Worm (Caenorhabditis elegans) whole organism, mixed stage, embryonic: ENCODE results near the gene Y17D7B.10.

Experiments
- M03D4.4 ChIP-seq: sonication (generic microtip); optimal IDR thresholded peaks from 2 replicates; lab custom pipeline; 2017; ENCODE audit warnings: mild to moderate bottlenecking, missing genetic modification characterization, missing compliant biosample characterization
- bed-3 ChIP-seq: fragments of 200-800 bp; sonication (Bioruptor generic); optimal IDR thresholded peaks from 3 replicates; lab custom pipeline; 2018; ENCODE audit warnings: mild to moderate bottlenecking, missing genetic modification characterization, moderate library complexity, missing compliant biosample characterization
- blmp-1 ChIP-seq: fragments of 150-350 bp; optimal IDR thresholded peaks from 2 replicates; lab custom pipeline; 2014; ENCODE audit warnings: missing biosample characterization, missing genetic modification characterization
- ceh-39 ChIP-seq: fragments of 150-350 bp; optimal IDR thresholded peaks from 2 replicates; lab custom pipeline; 2014; ENCODE audit warnings: missing biosample characterization, missing genetic modification characterization
- ceh-43 ChIP-seq: fragments of 200-800 bp; sonication (Bioruptor generic); optimal IDR thresholded peaks from 2 replicates; lab custom pipeline; 2018; ENCODE audit warnings: mild to moderate bottlenecking, missing genetic modification characterization, moderate library complexity, missing compliant biosample characterization
- ceh-83 ChIP-seq: fragments of 200-800 bp; sonication (Bioruptor generic); optimal IDR thresholded peaks from 2 replicates; lab custom pipeline; 2018; ENCODE audit warnings: mild to moderate bottlenecking, missing genetic modification characterization, missing compliant biosample characterization
- ces-1 ChIP-seq: fragments of 150-350 bp; optimal IDR thresholded peaks from 2 replicates; lab custom pipeline; 2014; ENCODE audit warnings: missing biosample characterization, missing genetic modification reagents, missing genetic modification characterization
- cnd-1 ChIP-seq: fragments of 200-800 bp; sonication (Bioruptor generic); optimal IDR thresholded peaks from 2 replicates; lab custom pipeline; 2018; ENCODE audit warnings: mild to moderate bottlenecking, missing genetic modification characterization, missing compliant biosample characterization
- drap-1 ChIP-seq: fragments of 200-800 bp; sonication (Bioruptor generic); optimal IDR thresholded peaks from 3 replicates; lab custom pipeline; 2018; ENCODE audit warnings: mild to moderate bottlenecking, missing genetic modification characterization, missing compliant biosample characterization
- elt-1 ChIP-seq: sonication (generic microtip); optimal IDR thresholded peaks from 2 replicates; lab custom pipeline; 2017; ENCODE audit warnings: missing genetic modification characterization, mild to moderate bottlenecking, missing compliant biosample characterization, antibody characterized with exemption, moderate library complexity, borderline replicate concordance; ENCODE audit not compliant: insufficient read depth
- ham-2 ChIP-seq: fragments of 200-800 bp; sonication (Bioruptor generic); optimal IDR thresholded peaks from 2 replicates; lab custom pipeline; 2018; ENCODE audit warnings: mild to moderate bottlenecking, missing genetic modification characterization, missing compliant biosample characterization
- hlh-1 ChIP-seq: fragments of 150-350 bp; optimal IDR thresholded peaks from 2 replicates; lab custom pipeline; 2014; ENCODE audit warnings: missing biosample characterization, missing genetic modification reagents, missing genetic modification characterization
- lin-13 ChIP-seq: fragments of 150-350 bp; optimal IDR thresholded peaks from 2 replicates; lab custom pipeline; 2014; ENCODE audit warnings: missing biosample characterization, missing genetic modification characterization
- lin-32 ChIP-seq: fragments of 200-800 bp; sonication (Bioruptor generic); optimal IDR thresholded peaks from 2 replicates; lab custom pipeline; 2018; ENCODE audit warnings: mild to moderate bottlenecking, missing genetic modification characterization, missing compliant biosample characterization
- lsy-2 ChIP-seq: fragments of 150-350 bp; optimal IDR thresholded peaks from 2 replicates; lab custom pipeline; 2014; ENCODE audit warnings: missing biosample characterization, missing genetic modification characterization
- mab-5 ChIP-seq: fragments of 150-350 bp; optimal IDR thresholded peaks from 2 replicates; lab custom pipeline; 2014; ENCODE audit warnings: missing biosample characterization, missing genetic modification characterization
- mep-1 ChIP-seq: fragments of 150-350 bp; optimal IDR thresholded peaks from 2 replicates; lab custom pipeline; 2017; ENCODE audit warnings: missing biosample characterization, missing genetic modification reagents, missing genetic modification characterization, inconsistent platforms
- mls-2 ChIP-seq: sonication (generic microtip); optimal IDR thresholded peaks from 2 replicates; lab custom pipeline; 2016; ENCODE audit warnings: mild to moderate bottlenecking, missing genetic modification characterization, moderate library complexity, missing compliant biosample characterization
- nhr-12 ChIP-seq: fragments of 150-350 bp; optimal IDR thresholded peaks from 2 replicates; lab custom pipeline; 2014; ENCODE audit warnings: missing biosample characterization, missing genetic modification characterization
- nhr-2 ChIP-seq: fragments of 150-350 bp; optimal IDR thresholded peaks from 2 replicates; lab custom pipeline; 2014; ENCODE audit warnings: missing biosample characterization, missing genetic modification characterization
- nhr-76 ChIP-seq: sonication (generic microtip); optimal IDR thresholded peaks from 2 replicates; lab custom pipeline; 2017; ENCODE audit warnings: missing biosample characterization, missing genetic modification characterization
- sem-2 ChIP-seq: fragments of 200-800 bp; sonication (Bioruptor generic); optimal IDR thresholded peaks from 2 replicates; lab custom pipeline; 2018; ENCODE audit warnings: mild to moderate bottlenecking, missing genetic modification characterization, missing compliant biosample characterization
- snpc-4 ChIP-seq: fragments of 150-350 bp; optimal IDR thresholded peaks from 2 replicates; lab custom pipeline; 2014; ENCODE audit warnings: missing biosample characterization, missing genetic modification characterization
- sptf-1 ChIP-seq: sonication (generic microtip); optimal IDR thresholded peaks from 2 replicates; lab custom pipeline; 2017; ENCODE audit warnings: mild to moderate bottlenecking, missing genetic modification characterization, moderate library complexity, missing compliant biosample characterization
- tbx-8 ChIP-seq: fragments of 200-800 bp; sonication (Bioruptor generic); optimal IDR thresholded peaks from 2 replicates; lab custom pipeline; 2018; ENCODE audit warnings: mild to moderate bottlenecking, missing genetic modification characterization, moderate library complexity, missing compliant biosample characterization
- unc-120 ChIP-seq: sonication (generic microtip); optimal IDR thresholded peaks from 2 replicates; lab custom pipeline; 2017; ENCODE audit warnings: missing genetic modification characterization, missing compliant biosample characterization; ENCODE audit not compliant: poor library complexity, severe bottlenecking
- unc-39 ChIP-seq: fragments of 150-350 bp; optimal IDR thresholded peaks from 2 replicates; lab custom pipeline; 2014; ENCODE audit warnings: missing biosample characterization, missing genetic modification characterization
- unc-62 ChIP-seq: fragments of 150-350 bp; optimal IDR thresholded peaks from 2 replicates; lab custom pipeline; 2014; ENCODE audit warnings: missing biosample characterization, missing genetic modification reagents, missing genetic modification characterization
- zip-8 ChIP-seq: fragments of 150-350 bp; optimal IDR thresholded peaks from 2 replicates; lab custom pipeline; 2014; ENCODE audit warnings: missing biosample characterization, missing genetic modification characterization
- ztf-11 ChIP-seq: fragments of 150-350 bp; optimal IDR thresholded peaks from 2 replicates; lab custom pipeline; 2014; ENCODE audit warnings: missing biosample characterization, missing genetic modification characterization

Y17D7B.10 gene

DNA sequence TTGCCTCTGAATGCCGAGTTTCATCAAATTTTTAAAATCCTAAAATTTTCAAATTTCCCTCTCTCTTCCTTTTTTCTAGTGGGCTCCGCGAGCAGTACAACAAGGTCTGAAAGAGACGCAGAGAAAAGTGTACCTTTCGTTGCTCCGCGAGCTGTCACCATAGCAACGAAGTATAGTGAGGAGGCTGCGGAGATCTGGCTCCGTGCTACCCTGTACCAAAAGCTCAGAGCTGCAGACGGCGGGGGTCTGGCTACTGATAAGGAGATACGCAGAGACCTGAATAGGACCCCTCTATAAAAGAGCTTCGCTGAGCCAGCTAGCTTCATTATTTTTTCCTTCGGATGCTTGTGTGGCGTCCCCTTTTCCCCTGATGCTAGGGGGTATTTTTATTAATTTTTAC, at the start of gene Y17D7B.10:
TSS of gene Y17D7B.10 (plus strand) at position 243 of the 400 bp plus-strand sequence.
- no peak for TF ChIP-seq ham-2
- no peak for TF ChIP-seq zip-8 (tag; lab: Kevin White, UChicago)
- no peak for TF ChIP-seq M03D4.4 (tag; lab: Kevin White, UChicago)
- TF ChIP-seq unc-39 (tag; lab: Kevin White, UChicago) = no peak
- no peak for TF ChIP-seq ceh-43 (GFP tag; lab: Kevin White, UChicago)
- TF ChIP-seq nhr-76 (tag; lab: Kevin White, UChicago) = no peak
- TF ChIP-seq bed-3 (GFP tag; lab: Kevin White, UChicago) = no peak
- no peak for TF ChIP-seq cnd-1 (tag; lab: Kevin White, UChicago)
- no peak for TF ChIP-seq lsy-2 (tag; lab: Kevin White, UChicago)
- no peak for TF ChIP-seq ceh-39 (tag; lab: Kevin White, UChicago)

ce11 chrV:18733942-18734341, 49.6 kb upstream of the Y17D7B.10 start:
- peak; percentile 10 for TF ChIP-seq ham-2
- no peak for TF ChIP-seq sptf-1 (tag; lab: Kevin White, UChicago)

- no peak for TF ChIP-seq mab-5 (tag; lab: Kevin White, UChicago)
- TF ChIP-seq, all 35 proteins: peak for 0
Observed at ce11 chrV:18734381-18734780, 49.1 kb upstream of the Y17D7B.10 start, which contains the start of gene scl-20. scl-20 (minus strand) TSS chrV:18734481.

- TF ChIP-seq mls-2 (tag; lab: Kevin White, UChicago) (no peak), snpc-4 (tag; lab: Kevin White, UChicago) (no peak)
Observed at ce11 chrV:18737646-18738045, 45.9 kb upstream of the Y17D7B.10 start.

- TF ChIP-seq nhr-76 (tag; lab: Kevin White, UChicago) (no peak), lin-32 (GFP tag; lab: Kevin White, UChicago) (no peak), sptf-1 (tag; lab: Kevin White, UChicago) (no peak), hlh-1 (tag; lab: Kevin White, UChicago) (no peak), ceh-83 (GFP tag; lab: Kevin White, UChicago) (no peak), snpc-4 (tag; lab: Kevin White, UChicago) (no peak), lin-13 (tag; lab: Kevin White, UChicago) (no peak), lsy-2 (tag; lab: Kevin White, UChicago) (no peak), nhr-12 (tag; lab: Kevin White, UChicago) (no peak), ham-2 (no peak), drap-1 (no peak), ceh-43 (GFP tag; lab: Kevin White, UChicago) (no peak), bed-3 (GFP tag; lab: Kevin White, UChicago) (no peak), ces-1 (GFP tag; lab: Kevin White, UChicago) (no peak), cnd-1 (tag; lab: Kevin White, UChicago) (no peak), blmp-1 (no peak), sem-2 (GFP tag; lab: Kevin White, UChicago) (no peak), mep-1 (no peak)
Observed at ce11 chrV:18742108-18742507, 41.4 kb upstream of the Y17D7B.10 start, which contains the start of gene clec-250. clec-250 (minus strand) TSS chrV:18742208.

- TF ChIP-seq nhr-2 (no peak), sptf-1 (tag; lab: Kevin White, UChicago) (no peak), ces-1 (GFP tag; lab: Kevin White, UChicago) (no peak), elt-1 (tag; lab: Kevin White, UChicago) (no peak), blmp-1 (no peak), unc-39 (tag; lab: Kevin White, UChicago) (no peak), lin-32 (GFP tag; lab: Kevin White, UChicago) (no peak), unc-120 (no peak), unc-62 (GFP tag; lab: Kevin White, UChicago) (no peak), mab-5 (tag; lab: Kevin White, UChicago) (no peak), drap-1 (no peak), hlh-1 (tag; lab: Kevin White, UChicago) (no peak), lsy-2 (tag; lab: Kevin White, UChicago) (no peak), tbx-8 (GFP tag; lab: Kevin White, UChicago) (no peak), ztf-11 (tag; lab: Kevin White, UChicago) (no peak), zip-8 (tag; lab: Kevin White, UChicago) (no peak)
Observed at ce11 chrV:18746937-18747660, 36.4 kb upstream of the Y17D7B.10 start, which contains the start of gene clec-251. clec-251 (minus strand) TSS chrV:18746987.
